Fruit fly (Drosophila melanogaster) whole organism, wandering third instar larva: Measurements from ENCODE around the gene CG18549.

Experiments used
- Abd-B ChIP-seq: fragments of >200 bp; optimal IDR thresholded peaks from 2 replicates; lab custom pipeline; 2017; ENCODE audit warnings: missing biosample characterization, missing genetic modification characterization
- CG32264 ChIP-seq: fragments of 200-800 bp; sonication (Bioruptor generic); optimal IDR thresholded peaks from 2 replicates; lab custom pipeline; 2016; ENCODE audit warnings: missing biosample characterization, missing genetic modification characterization
- CG9705 ChIP-seq: fragments of 200-800 bp; sonication (Bioruptor generic); optimal IDR thresholded peaks from 2 replicates; lab custom pipeline; 2018; ENCODE audit warnings: missing biosample characterization, mild to moderate bottlenecking, missing genetic modification characterization
- CrebA ChIP-seq: fragments of 200-800 bp; sonication (Bioruptor generic); optimal IDR thresholded peaks from 2 replicates; lab custom pipeline; 2016; ENCODE audit warnings: missing biosample characterization, mild to moderate bottlenecking, missing genetic modification characterization, borderline replicate concordance
- Dfd ChIP-seq: fragments of >200 bp; optimal IDR thresholded peaks from 2 replicates; lab custom pipeline; 2017; ENCODE audit warnings: missing biosample characterization, missing genetic modification characterization
- Dif ChIP-seq: fragments of 200-275, 200-300 bp; sonication (Bioruptor generic); optimal IDR thresholded peaks from 2 replicates; lab custom pipeline; 2018; ENCODE audit warnings: missing biosample characterization, missing genetic modification characterization; ENCODE audit not compliant: partially characterized antibody
- GATAd ChIP-seq: sonication (Bioruptor generic); optimal IDR thresholded peaks from 2 replicates; lab custom pipeline; 2016; ENCODE audit warnings: missing biosample characterization, missing genetic modification characterization
- HLH106 ChIP-seq: fragments of 200-800 bp; optimal IDR thresholded peaks from 3 replicates; lab custom pipeline; 2019; ENCODE audit warnings: missing biosample characterization, mild to moderate bottlenecking, missing genetic modification characterization, moderate library complexity
- Hnf4 ChIP-seq: fragments of 200-800 bp; sonication (Bioruptor generic); optimal IDR thresholded peaks from 2 replicates; lab custom pipeline; 2016; ENCODE audit warnings: missing biosample characterization, mild to moderate bottlenecking, missing genetic modification characterization
- Hr78 ChIP-seq: fragments of >200 bp; optimal IDR thresholded peaks from 2 replicates; lab custom pipeline; 2017; ENCODE audit warnings: missing biosample characterization, missing genetic modification characterization
- Hr83 ChIP-seq: fragments of 200-300 bp; sonication (Bioruptor generic); optimal IDR thresholded peaks from 2 replicates; lab custom pipeline; 2016; ENCODE audit warnings: missing biosample characterization, mild to moderate bottlenecking, missing genetic modification characterization, moderate library complexity; ENCODE audit not compliant: poor library complexity, severe bottlenecking
- Jra ChIP-seq: sonication (Bioruptor generic); optimal IDR thresholded peaks from 2 replicates; lab custom pipeline; 2016; ENCODE audit warnings: missing biosample characterization, missing genetic modification characterization
- Mio ChIP-seq: sonication (Bioruptor generic); optimal IDR thresholded peaks from 2 replicates; lab custom pipeline; 2016; ENCODE audit warnings: missing biosample characterization, missing genetic modification characterization
- Myc ChIP-seq: fragments of >200 bp; optimal IDR thresholded peaks from 2 replicates; lab custom pipeline; 2017
- N ChIP-seq: fragments of >200 bp; optimal IDR thresholded peaks from 2 replicates; lab custom pipeline; 2018; ENCODE audit warnings: missing biosample characterization, missing external identifiers, missing genetic modification characterization
- OdsH ChIP-seq: fragments of 200-800 bp; sonication (Bioruptor generic); optimal IDR thresholded peaks from 2 replicates; lab custom pipeline; 2016; ENCODE audit warnings: missing biosample characterization, mild to moderate bottlenecking, missing genetic modification characterization
- Rel ChIP-seq, 2 experiments: fragments of 200-800 bp; sonication (Bioruptor generic) in 1 of 2; optimal IDR thresholded peaks; 2 replicates in 1 of 2; 3 replicates in 1 of 2; lab custom pipeline; 2016 to 2019; ENCODE audit warnings: mild to moderate bottlenecking in 2 of 2, missing biosample characterization in 2 of 2, missing genetic modification characterization in 2 of 2, moderate library complexity in 1 of 2
- Sp1 ChIP-seq: fragments of 200-800 bp; sonication (Bioruptor generic); optimal IDR thresholded peaks from 3 replicates; lab custom pipeline; 2019; ENCODE audit warnings: missing biosample characterization, mild to moderate bottlenecking, missing genetic modification characterization, moderate library complexity
- Vsx2 ChIP-seq: fragments of 200-300, 225-300 bp; sonication (Bioruptor generic); optimal IDR thresholded peaks from 2 replicates; lab custom pipeline; 2018; ENCODE audit warnings: missing biosample characterization, missing genetic modification characterization; ENCODE audit not compliant: partially characterized antibody
- br ChIP-seq: fragments of 200-800 bp; sonication (Bioruptor generic); optimal IDR thresholded peaks from 2 replicates; lab custom pipeline; 2016; ENCODE audit warnings: missing biosample characterization, missing genetic modification characterization
- brk ChIP-seq: fragments of 200-800 bp; sonication (Bioruptor generic); optimal IDR thresholded peaks from 2 replicates; lab custom pipeline; 2016; ENCODE audit warnings: missing biosample characterization, mild to moderate bottlenecking, missing genetic modification characterization
- dl ChIP-seq, 2 experiments: fragments of 175-275, 200-275 bp in 1 of 2; fragments of 200-275 bp in 1 of 2; sonication (Bioruptor generic); optimal IDR thresholded peaks; lab custom pipeline; 2018; ENCODE audit warnings: mild to moderate bottlenecking in 2 of 2, missing biosample characterization in 2 of 2, missing genetic modification characterization in 2 of 2, moderate library complexity in 2 of 2; ENCODE audit not compliant: partially characterized antibody in 2 of 2, insufficient read depth in 1 of 2
- dmrt93B ChIP-seq: fragments of 200-800 bp; sonication (Bioruptor generic); optimal IDR thresholded peaks from 2 replicates; lab custom pipeline; 2018; ENCODE audit warnings: missing biosample characterization, mild to moderate bottlenecking, missing genetic modification characterization
- dsf ChIP-seq: sonication (Bioruptor generic); optimal IDR thresholded peaks from 2 replicates; lab custom pipeline; 2016; ENCODE audit warnings: missing biosample characterization, missing genetic modification characterization, borderline replicate concordance
- ey ChIP-seq: fragments of 200-800 bp; sonication (Bioruptor generic); optimal IDR thresholded peaks from 2 replicates; lab custom pipeline; 2016; ENCODE audit warnings: missing biosample characterization, missing genetic modification characterization
- foxo ChIP-seq, 2 experiments: fragments of 200-800 bp; sonication (Bioruptor generic); optimal IDR thresholded peaks; 2 replicates in 1 of 2; 3 replicates in 1 of 2; lab custom pipeline; 2016 to 2017; ENCODE audit warnings: missing biosample characterization in 2 of 2, missing genetic modification characterization in 2 of 2
- fru ChIP-seq: fragments of 200-800 bp; sonication (Bioruptor generic); optimal IDR thresholded peaks from 3 replicates; lab custom pipeline; 2016; ENCODE audit warnings: missing biosample characterization, mild to moderate bottlenecking, missing genetic modification characterization
- h ChIP-seq: fragments of 200-800 bp; sonication (Bioruptor generic); optimal IDR thresholded peaks from 3 replicates; lab custom pipeline; 2016; ENCODE audit warnings: missing biosample characterization, mild to moderate bottlenecking, missing genetic modification characterization
- jim ChIP-seq: fragments of 175-275, 200-325 bp; sonication (Bioruptor generic); optimal IDR thresholded peaks from 2 replicates; lab custom pipeline; 2016; ENCODE audit warnings: missing biosample characterization, mild to moderate bottlenecking, missing genetic modification characterization
- lola ChIP-seq: fragments of >200 bp; optimal IDR thresholded peaks from 2 replicates; lab custom pipeline; 2017; ENCODE audit warnings: missing biosample characterization, missing genetic modification characterization
- pan ChIP-seq: fragments of >200 bp; optimal IDR thresholded peaks from 2 replicates; lab custom pipeline; 2017
- psq ChIP-seq: fragments of 200-800 bp; sonication (Bioruptor generic); optimal IDR thresholded peaks from 3 replicates; lab custom pipeline; 2017; ENCODE audit warnings: missing biosample characterization, mild to moderate bottlenecking, missing genetic modification characterization, moderate library complexity
- rgr ChIP-seq: fragments of 200-800 bp; sonication (Bioruptor generic); optimal IDR thresholded peaks from 3 replicates; lab custom pipeline; 2016; ENCODE audit warnings: missing biosample characterization, mild to moderate bottlenecking, missing genetic modification characterization
- sage ChIP-seq: fragments of 200-800 bp; sonication (Bioruptor generic); optimal IDR thresholded peaks from 2 replicates; lab custom pipeline; 2016; ENCODE audit warnings: missing biosample characterization, mild to moderate bottlenecking, missing genetic modification characterization
- sv ChIP-seq: fragments of 200-800 bp; sonication (Bioruptor generic); optimal IDR thresholded peaks from 3 replicates; lab custom pipeline; 2016; ENCODE audit warnings: missing biosample characterization, missing genetic modification characterization
- tai ChIP-seq: sonication (Bioruptor generic); optimal IDR thresholded peaks from 2 replicates; lab custom pipeline; 2016; ENCODE audit warnings: missing biosample characterization, missing genetic modification characterization
- usp ChIP-seq: fragments of >200 bp; optimal IDR thresholded peaks from 2 replicates; lab custom pipeline; 2017; ENCODE audit warnings: missing biosample characterization, missing genetic modification characterization
- woc ChIP-seq: sonication (Bioruptor generic); optimal IDR thresholded peaks from 2 replicates; lab custom pipeline; 2016; ENCODE audit warnings: missing biosample characterization, mild to moderate bottlenecking, missing genetic modification characterization

CG18549 gene

DNA sequence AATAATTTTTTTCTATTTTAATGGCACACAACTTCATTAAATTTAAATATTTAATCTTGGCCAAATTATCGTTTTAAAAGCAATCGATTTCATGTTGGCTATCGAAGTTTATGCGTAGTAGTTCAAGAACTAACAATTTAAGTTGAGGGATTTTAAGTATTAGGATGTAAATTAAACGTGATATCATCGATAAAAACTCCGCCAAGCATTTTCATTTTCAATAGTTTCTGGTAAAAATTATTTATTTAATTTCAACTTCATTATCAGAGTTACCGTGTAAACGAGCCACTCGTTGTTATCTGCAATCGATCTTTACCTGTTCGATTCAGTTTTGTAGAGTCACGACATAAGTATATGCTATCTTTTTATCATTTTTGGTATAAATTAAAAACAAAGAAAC, 46.2 kb upstream of the CG18549 start:
- TF ChIP-seq Rel (GFP tag; optimal IDR thresholded peaks at IDR 0.05; lab: Kevin White, UChicago) (peak; percentile 90), Rel (tag; optimal IDR thresholded peaks at IDR 0.05; lab: Kevin White, UChicago) (peak; percentile 93), br (GFP tag; lab: Kevin White, UChicago) (peak; percentile 95), Dfd (GFP tag; lab: Kevin White, UChicago) (no peak), N (GFP tag; lab: Kevin White, UChicago) (no peak), sage (GFP tag; lab: Kevin White, UChicago) (peak; percentile 99), foxo (GFP tag; optimal IDR thresholded peaks at IDR 0.05; lab: Kevin White, UChicago) (peak; percentile 89 to 96), GATAd (GFP tag; lab: Kevin White, UChicago) (peak; percentile 36), pan (no peak), dl (GFP tag; optimal IDR thresholded peaks at IDR 0.05; lab: Kevin White, UChicago; ENCODE audit: insufficient read depth in 1 of 2, partially characterized antibody in 2 of 2) (no peak), Myc (no peak), lola (GFP tag; lab: Kevin White, UChicago) (no peak), Hr83 (peak; percentile 92), tai (GFP tag; lab: Kevin White, UChicago) (no peak), OdsH (GFP tag; lab: Kevin White, UChicago) (peak; percentile 95), rgr (GFP tag; lab: Kevin White, UChicago) (peak; percentile 97), h (peak; percentile 99), woc (GFP tag; lab: Kevin White, UChicago) (peak; percentile 86), Dif (GFP tag; lab: Kevin White, UChicago) (no peak), jim (GFP tag; lab: Kevin White, UChicago) (no peak), CrebA (GFP tag; lab: Kevin White, UChicago) (no peak), Sp1 (GFP tag; lab: Kevin White, UChicago) (peak; percentile 99), dsf (GFP tag; lab: Kevin White, UChicago) (peak; percentile 88), dmrt93B (GFP tag; lab: Kevin White, UChicago) (peak; percentile 99), Jra (peak; percentile 84), brk (GFP tag; lab: Kevin White, UChicago) (peak; percentile 95), Hnf4 (peak; percentile 94), HLH106 (peak; percentile 98), psq (GFP tag; lab: Kevin White, UChicago) (peak; percentile 84), sv (GFP tag; lab: Kevin White, UChicago) (peak; percentile 94), Hr78 (GFP tag; lab: Kevin White, UChicago) (no peak), Mio (GFP tag; lab: Kevin White, UChicago) (peak; percentile 59), Vsx2 (GFP tag; lab: Kevin White, UChicago) (no peak), CG9705 (GFP tag; lab: Kevin White, UChicago) (peak; percentile 100), fru (peak; percentile 94), ey (GFP tag; lab: Kevin White, UChicago) (peak; percentile 89), Abd-B (GFP tag; lab: Kevin White, UChicago) (no peak), CG32264 (GFP tag; lab: Kevin White, UChicago) (peak; percentile 94), usp (GFP tag; lab: Kevin White, UChicago) (no peak)

DNA sequence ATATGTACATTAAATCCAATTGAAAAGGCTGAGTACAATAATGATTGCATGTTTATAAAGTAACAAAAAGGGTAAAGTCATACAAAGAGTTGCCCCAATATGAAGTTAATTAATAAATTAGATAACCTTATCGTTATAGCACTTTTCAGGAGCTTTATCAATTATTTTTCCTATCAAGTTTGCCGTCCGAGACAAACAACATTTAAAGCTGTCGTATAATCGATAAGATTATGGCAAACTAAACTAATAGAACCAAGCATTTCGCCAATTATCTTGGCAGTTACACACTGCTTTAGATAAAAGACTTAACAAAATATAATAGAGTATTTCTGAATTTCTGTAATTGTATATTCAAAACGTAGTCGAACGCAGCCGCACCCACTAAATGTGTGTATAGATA, 44.0 kb upstream of the CG18549 start:
- no peak for TF ChIP-seq Mio (GFP tag; lab: Kevin White, UChicago)
- TF ChIP-seq Dfd (GFP tag; lab: Kevin White, UChicago), result no peak

DNA sequence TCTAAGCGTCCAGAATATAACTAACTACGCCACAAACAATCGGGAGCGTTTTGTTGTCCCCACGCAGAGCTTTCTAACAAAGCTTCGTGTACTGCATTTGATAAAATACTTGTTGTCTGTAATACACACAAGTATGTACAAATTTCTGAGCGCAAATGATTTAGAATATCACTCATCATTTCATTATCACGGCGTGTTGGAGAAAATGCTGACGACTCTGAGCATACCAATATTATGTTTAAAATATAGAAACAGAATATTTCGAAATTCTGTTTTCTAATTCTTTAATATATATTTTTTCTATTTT, 43.2 kb upstream of the CG18549 start, which contains the start of gene Cyp9f2:
Gene Cyp9f2, minus strand, starts transcription at position 101 of the 307 bp plus-strand sequence.
- no peak for TF ChIP-seq brk (GFP tag; lab: Kevin White, UChicago)
- TF ChIP-seq Hr78 (GFP tag; lab: Kevin White, UChicago), result no peak
- no peak for TF ChIP-seq usp (GFP tag; lab: Kevin White, UChicago)
- no peak for TF ChIP-seq dsf (GFP tag; lab: Kevin White, UChicago)
- no peak for TF ChIP-seq pan
- TF ChIP-seq ey (GFP tag; lab: Kevin White, UChicago), result no peak
- TF ChIP-seq rgr (GFP tag; lab: Kevin White, UChicago), result no peak
- TF ChIP-seq sage (GFP tag; lab: Kevin White, UChicago), result no peak
- no peak for TF ChIP-seq Sp1 (GFP tag; lab: Kevin White, UChicago)
- no peak for TF ChIP-seq woc (GFP tag; lab: Kevin White, UChicago)
- no peak for TF ChIP-seq Rel (GFP tag; optimal IDR thresholded peaks at IDR 0.05; lab: Kevin White, UChicago)
- no peak for TF ChIP-seq Rel (tag; optimal IDR thresholded peaks at IDR 0.05; lab: Kevin White, UChicago)
- no peak for TF ChIP-seq tai (GFP tag; lab: Kevin White, UChicago)
- no peak for TF ChIP-seq lola (GFP tag; lab: Kevin White, UChicago)
- TF ChIP-seq Jra, result no peak
- TF ChIP-seq CrebA (GFP tag; lab: Kevin White, UChicago), result no peak
- TF ChIP-seq Abd-B (GFP tag; lab: Kevin White, UChicago), result no peak
